Worm (Caenorhabditis elegans) whole organism, late embryonic: ENCODE data around the gene srw-69.

ENCODE experiments used
- ama-1 ChIP-seq: fragments of 150-350 bp; optimal IDR thresholded peaks from 2 replicates; lab custom pipeline; 2014
- hlh-30 ChIP-seq: sonication (generic microtip); optimal IDR thresholded peaks from 2 replicates; lab custom pipeline; 2017; ENCODE audit warnings: antibody characterized with exemption, missing genetic modification characterization, missing compliant biosample characterization; ENCODE audit not compliant: insufficient read depth
- lim-6 ChIP-seq: sonication (generic microtip); optimal IDR thresholded peaks from 2 replicates; lab custom pipeline; 2016; ENCODE audit warnings: missing genetic modification characterization, missing compliant biosample characterization
- nhr-11 ChIP-seq: fragments of 150-350 bp; optimal IDR thresholded peaks from 2 replicates; lab custom pipeline; 2014; ENCODE audit warnings: missing biosample characterization, missing genetic modification characterization
- pha-4 ChIP-seq: fragments of 150-350 bp; optimal IDR thresholded peaks from 2 replicates; lab custom pipeline; 2018; ENCODE audit warnings: missing biosample characterization, missing genetic modification reagents, missing genetic modification characterization
- pqm-1 ChIP-seq: sonication (generic microtip); optimal IDR thresholded peaks from 2 replicates; lab custom pipeline; 2016; ENCODE audit warnings: missing genetic modification characterization, missing compliant biosample characterization
- tbx-2 ChIP-seq: sonication (generic microtip); optimal IDR thresholded peaks from 2 replicates; lab custom pipeline; 2016; ENCODE audit warnings: missing genetic modification characterization, missing compliant biosample characterization
- unc-55 ChIP-seq: sonication (generic microtip); optimal IDR thresholded peaks from 2 replicates; lab custom pipeline; 2017; ENCODE audit warnings: missing biosample characterization, missing genetic modification reagents, missing genetic modification characterization
- zip-5 ChIP-seq: sonication (generic microtip); optimal IDR thresholded peaks from 2 replicates; lab custom pipeline; 2016; ENCODE audit warnings: missing genetic modification characterization, missing compliant biosample characterization

DNA sequence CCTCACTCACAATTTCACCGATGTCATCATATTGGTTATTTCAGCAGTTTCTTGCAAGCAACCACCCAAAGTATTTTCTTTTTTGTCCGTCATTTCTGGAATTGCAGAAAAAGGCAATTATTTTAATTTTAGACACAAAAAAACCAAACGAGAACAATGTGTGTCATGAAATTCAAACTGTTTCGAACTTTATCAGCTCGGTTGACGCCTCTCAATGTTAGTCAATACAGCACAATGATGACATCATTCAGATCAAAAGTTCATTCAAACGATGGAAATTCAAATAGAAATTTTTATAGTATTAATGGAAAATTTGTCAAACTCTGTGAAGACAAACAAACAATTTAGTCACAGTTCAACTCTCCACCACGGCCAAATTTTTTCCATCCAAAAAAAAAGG is 36.8 kb downstream of the srw-69 start, which contains the start of gene fbxa-105:
- TF ChIP-seq lim-6 (tag; lab: Kevin White, UChicago) = no peak
- no peak for TF ChIP-seq hlh-30 (tag; lab: Kevin White, UChicago)
- no peak for TF ChIP-seq pqm-1
- no peak for TF ChIP-seq nhr-11 (tag; lab: Kevin White, UChicago)
- TF ChIP-seq unc-55 (GFP tag; lab: Kevin White, UChicago) = no peak
- no peak for TF ChIP-seq zip-5
- no peak for TF ChIP-seq pha-4 (tag; lab: Kevin White, UChicago)
- TF ChIP-seq tbx-2 = no peak
- no peak for TF ChIP-seq ama-1 (lab: Kevin White, UChicago)
